Fruit fly (Drosophila melanogaster) whole organism, larva: ENCODE data around the gene CG2003.

Experiments used
- noc ChIP-seq: fragments of 200-800 bp; sonication (Bioruptor generic); optimal IDR thresholded peaks from 3 replicates; lab custom pipeline; 2019; ENCODE audit warnings: missing biosample characterization, mild to moderate bottlenecking, missing genetic modification characterization, moderate library complexity

Gene CG2003

DNA sequence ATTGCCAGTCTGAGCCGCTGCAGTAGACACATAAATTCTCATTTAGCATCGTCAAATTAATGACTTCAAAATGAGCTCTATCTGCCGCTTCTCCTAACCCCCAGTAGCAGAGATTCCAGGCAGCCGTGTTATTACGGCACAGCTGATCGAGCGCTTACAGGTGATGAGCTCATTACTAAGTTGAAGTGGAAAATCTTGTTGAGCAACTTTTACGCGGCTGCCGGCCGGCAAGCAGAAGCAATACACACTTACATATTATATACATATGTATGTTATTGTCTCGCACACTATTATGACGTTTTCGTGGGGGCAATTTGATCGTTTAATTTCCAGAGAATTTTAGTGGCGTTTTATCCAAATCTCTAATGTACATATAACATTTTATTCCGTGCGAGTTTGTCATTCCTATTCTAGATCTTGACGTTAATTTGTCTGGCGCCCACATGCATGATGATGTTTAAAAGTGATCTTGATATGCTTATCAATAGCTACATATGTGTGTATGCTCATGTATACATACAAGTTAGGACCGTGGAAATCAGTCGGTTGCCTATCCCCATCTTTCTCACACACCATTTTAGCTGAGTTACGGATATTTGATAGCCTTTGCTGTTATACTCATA lies 13.1 kb upstream of the CG2003 start:
- no peak for TF ChIP-seq noc (tag; lab: Kevin White, UChicago)

DNA sequence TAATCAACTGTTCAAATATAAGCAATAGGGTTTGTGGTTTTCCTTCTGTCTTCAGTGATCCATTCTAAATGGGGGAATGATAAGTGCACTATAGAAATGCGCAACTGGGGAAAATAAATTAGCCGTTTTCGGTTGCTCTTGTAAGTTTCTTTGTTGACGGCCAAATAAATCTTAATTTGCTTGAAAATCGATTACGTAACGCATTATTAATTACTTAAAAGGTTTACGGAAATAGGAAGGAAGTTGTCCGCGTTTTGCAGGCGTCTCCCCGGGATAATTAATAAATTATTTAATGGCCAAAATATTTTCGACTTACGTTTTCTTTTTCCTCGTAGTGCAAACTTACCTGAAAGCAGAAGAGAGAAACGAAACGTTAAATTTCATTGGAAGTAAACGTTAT lies 8.5 kb upstream of the CG2003 start:
- no peak for TF ChIP-seq noc (tag; lab: Kevin White, UChicago)

DNA sequence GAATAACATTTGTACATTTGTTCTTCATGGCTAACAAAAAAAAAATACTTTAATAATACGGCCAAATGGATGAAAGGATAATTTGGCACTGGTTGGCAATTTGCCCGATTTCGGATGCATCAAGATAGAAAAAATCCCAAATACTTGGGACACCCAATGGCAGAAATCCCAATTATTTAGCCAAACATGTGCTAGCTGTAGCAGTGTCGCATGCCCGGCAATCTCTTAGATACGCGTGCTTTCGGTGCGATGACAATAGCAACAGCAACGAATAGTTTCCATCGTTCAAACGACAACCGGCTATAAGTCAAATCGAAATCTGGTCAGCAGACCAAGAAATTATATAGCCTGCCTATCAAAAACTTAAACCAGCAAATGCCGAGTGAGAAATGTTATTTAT lies 4.8 kb upstream of the CG2003 start:
- no peak for TF ChIP-seq noc (tag; lab: Kevin White, UChicago)

DNA sequence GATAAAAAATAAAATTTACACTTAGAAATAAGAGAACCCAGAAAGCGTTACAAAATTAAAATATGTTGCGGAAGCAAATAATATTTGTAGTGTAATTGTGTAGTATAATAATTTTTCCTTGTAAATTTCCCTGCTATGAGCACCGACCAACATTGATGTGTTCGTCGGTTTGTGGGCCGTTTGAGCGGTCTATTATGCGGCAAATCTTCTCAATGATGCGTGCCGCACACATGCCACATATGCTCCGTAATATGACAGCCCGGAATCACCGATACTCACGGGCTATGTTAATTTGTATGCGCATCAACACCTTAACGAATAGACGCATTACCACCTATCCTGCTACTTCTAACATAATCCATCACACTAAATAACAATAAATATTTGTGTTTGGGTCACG lies 1.1 kb upstream of the CG2003 start:
- no peak for TF ChIP-seq noc (tag; lab: Kevin White, UChicago)

DNA sequence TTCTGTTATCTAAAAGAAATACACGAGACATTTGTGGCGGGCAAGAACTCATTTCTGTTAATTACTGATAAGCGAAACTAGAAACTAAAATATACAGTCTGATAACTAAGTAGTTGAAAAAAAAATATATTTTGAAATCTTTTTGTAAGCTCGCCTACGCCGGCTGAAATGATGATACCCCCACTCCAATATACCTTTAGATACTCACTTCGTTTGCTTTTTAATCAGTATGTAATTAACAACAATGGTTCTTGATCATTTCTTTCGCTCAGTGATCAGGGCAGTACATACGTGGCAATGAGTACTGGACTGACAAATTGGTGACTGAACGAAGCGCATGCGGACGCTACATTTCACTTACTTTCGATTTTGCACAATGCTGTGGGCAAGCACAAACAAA lies 497 bp downstream of the CG2003 start:
- no peak for TF ChIP-seq noc (tag; lab: Kevin White, UChicago)

DNA sequence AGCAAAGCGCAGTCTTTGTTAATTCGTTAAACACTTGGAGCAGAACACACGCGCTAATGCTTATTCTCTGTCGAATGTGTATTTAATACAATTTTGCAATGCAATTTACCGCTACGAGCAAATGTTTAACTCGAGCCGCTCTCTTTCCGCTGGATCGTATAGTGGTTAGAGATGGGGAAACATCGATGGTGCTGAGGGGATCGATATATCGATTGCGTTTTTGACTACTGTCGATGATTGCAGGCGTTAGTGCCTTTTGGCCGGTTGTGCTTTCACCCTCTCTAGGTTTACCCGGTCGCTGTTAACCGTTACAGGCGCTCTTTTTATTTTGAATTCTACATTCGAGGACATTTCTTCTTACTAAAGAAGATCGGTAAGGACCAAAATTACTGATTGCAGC lies 7.7 kb downstream of the CG2003 start:
- TF ChIP-seq noc (tag; lab: Kevin White, UChicago): no peak

DNA sequence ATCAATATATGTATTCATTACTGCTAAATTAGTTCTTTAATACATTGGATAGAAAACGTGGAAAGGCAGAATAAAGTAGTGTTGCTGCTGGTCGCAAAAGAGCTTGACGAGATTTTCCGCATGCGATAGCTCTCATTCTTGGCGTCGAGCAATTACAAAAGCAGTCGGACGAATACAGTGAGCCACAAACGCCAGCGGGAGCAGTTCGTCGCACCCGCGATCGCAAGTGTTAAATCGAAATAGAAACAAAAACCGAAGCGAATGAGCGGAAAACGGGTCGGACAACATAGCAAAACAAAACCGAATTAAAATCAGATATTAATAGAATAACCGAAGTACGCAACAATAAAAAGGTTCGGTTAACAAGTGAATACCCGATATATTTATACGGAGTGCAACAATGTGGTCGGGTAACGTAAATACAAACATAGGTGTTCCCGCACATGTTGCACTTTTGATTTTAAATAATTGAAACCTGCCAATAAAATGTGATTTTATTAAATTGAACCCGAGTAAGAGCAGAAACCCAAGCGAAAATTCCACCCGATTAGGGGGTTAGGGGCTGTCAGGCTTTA lies 8.9 kb downstream of the CG2003 start:
- TF ChIP-seq noc (tag; lab: Kevin White, UChicago): no peak

DNA sequence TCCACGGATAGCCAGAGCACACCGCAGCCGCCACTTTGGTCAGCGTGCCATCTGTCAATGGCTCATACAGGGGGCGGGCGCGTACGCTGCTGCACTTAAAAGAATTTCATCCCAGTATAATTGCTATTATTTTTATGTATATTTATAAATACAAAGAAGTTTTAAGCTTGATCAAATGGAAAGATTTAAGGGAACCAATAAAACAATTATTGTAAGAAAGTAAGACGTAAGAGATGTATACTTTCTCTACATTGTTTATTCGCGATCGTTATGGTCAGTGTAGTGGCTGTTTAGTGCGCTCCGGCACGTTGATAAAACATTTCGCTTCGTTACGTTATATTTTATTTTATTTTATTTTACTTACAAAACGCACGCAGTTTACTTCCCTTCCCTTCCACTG lies 13.9 kb downstream of the CG2003 start:
- TF ChIP-seq noc (tag; lab: Kevin White, UChicago): no peak

DNA sequence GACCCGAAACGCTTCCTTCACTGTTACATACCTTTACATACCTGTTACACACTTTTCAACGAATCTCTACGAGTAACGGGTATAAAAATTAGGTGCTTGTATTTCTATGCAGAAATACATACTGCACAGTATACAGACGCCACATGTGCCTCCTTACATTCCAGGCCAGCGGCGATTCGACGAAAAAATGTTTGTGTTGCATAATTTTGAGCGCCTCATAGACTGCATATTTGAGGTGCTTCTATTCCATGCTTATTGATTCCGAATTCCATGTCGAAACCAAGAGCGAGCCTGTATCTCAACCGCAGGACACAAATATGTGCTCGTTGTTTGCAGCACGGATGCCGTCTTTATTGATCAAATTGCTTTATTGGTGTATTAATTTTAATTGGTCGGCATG lies 28.4 kb downstream of the CG2003 start:
- no peak for TF ChIP-seq noc (tag; lab: Kevin White, UChicago)

DNA sequence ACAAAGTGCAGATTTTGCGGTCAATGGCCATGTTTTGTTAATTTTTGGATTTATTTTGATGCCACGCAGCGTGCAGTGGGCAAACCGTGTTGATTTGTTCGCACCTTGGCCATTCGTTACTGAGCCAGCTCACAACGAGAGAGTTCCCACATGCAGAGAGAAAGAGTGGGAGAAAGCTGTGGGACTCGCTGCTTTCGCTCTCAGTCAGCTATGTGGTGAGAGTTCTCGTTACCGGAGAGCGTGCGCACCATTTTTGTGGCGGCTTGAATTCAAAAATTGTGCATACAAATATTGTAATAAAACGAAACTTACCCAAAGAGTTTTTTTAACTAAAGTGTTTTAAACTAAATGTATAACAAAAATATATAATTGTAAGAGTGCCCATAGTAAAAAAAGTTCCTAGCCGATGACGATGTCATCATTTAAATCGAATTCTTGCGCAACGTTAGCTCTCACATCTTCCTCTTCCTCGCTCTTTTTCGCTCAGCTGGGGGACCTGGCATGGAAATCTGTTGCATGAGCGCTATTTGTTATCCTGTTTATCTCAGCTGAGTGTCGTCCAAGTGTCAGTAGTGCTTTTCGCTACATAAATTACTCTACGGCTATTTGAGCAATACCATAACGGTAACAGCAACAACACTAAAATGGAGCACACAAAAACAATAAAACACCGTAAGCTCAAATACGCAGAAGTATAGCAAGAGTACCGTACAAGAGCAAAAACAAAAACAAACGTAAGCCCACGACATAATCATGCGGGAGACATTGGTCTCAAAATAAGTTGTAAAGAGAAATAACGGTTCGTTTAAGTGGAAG lies 37.7 kb downstream of the CG2003 start, which contains the start of gene heph:
Gene heph, minus strand, starts transcription at position 121 of the 816 bp plus-strand sequence.
- no peak for TF ChIP-seq noc (tag; lab: Kevin White, UChicago)

DNA sequence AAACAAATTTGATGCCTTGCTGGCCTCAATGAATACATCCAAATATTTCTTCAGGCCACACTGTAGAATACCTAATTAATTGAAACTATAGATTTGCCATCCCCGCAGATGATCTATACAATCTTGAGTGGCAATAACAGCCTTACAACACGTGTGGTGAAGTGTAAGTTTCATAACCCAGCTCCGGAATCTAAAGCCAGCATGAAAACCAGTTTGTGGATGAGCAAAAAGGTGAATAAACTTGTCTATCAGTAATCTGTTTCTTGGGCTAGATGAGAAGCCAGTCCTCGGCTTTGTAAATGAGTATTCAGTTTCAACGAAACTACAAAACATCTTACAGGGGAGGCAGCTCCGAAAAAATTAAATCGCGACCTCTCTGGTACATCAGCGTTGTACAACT lies 44.2 kb downstream of the CG2003 start:
- TF ChIP-seq noc (tag; lab: Kevin White, UChicago): no peak

DNA sequence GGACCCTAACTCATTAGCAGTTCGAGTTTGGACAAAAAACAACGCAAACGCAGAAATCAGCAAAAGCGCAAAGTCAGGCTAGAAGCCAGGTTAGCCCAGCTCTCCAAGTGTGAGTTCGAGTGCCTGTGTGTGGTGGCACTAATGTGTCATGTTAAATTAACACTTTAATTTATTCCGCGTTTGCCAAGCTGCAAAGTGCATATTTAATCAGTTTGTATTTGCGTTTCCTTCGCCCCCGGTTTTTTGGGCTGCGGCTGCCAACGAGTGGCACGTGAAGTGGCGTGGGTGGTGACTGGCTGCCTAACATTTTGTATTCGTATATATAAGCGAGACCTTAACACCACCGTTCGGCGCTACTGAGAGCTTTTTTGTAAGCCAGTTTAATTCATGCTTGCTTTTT lies 51.2 kb downstream of the CG2003 start:
- TF ChIP-seq noc (tag; lab: Kevin White, UChicago): no peak

DNA sequence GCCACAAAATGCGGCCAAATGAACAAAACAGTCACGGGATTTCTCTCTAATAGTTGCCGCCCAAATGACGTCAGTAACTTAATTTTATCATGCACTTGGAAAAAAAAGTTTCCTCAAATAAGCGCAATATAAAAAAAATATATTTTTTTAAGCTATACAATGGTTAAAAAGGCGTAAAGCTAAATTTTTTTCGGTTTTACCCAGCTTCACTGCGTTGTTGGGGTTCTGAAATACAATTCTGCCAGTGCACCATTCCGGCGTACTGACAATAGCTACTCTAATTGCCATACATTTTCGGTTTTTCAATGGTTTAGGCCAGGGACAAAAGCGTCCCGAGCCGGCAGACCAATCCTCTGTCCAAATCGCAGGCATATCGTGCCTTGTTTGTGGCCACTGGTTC lies 55.0 kb downstream of the CG2003 start:
- no peak for TF ChIP-seq noc (tag; lab: Kevin White, UChicago)

DNA sequence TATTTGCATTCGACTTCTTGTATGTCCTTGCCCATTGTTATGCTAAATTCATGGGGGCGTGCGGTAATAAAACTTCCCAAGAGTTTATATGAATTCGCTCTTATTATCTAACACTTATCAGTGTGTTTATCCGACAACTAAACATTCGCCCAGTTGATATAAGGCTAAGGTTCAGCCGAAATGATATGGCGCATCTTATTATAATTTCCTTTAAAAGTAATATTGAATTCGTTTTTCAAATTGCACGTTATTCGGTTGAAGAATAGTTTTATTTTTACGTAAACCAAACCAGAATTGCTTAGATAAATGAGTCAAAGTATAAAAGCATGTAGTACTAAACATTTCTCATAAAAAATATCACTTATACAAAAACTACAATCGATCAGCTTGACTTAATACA lies 60.1 kb downstream of the CG2003 start, which contains the start of gene Pos:
Gene Pos, plus strand, starts transcription at position 301 of the 400 bp plus-strand sequence.
- TF ChIP-seq noc (tag; lab: Kevin White, UChicago): no peak
